ENCODE assay signal across 1 fruit fly cellular context in genomic region chrX:20251069-20251468, dm6.
TF ChIP-seq lines count a peak whose summit lies in the region.

Gene CG17068, minus strand, starts transcription at chrX:20251093.
Gene Rab10, plus strand, starts transcription at chrX:20251338.

TF ChIP-seq in whole organism, embryonic, 481 proteins besides CTCF, POLR2A, EP300 and RAD21 (continued from another document):
- TF ChIP-seq Xbp1 (GFP tag; optimal IDR thresholded peaks at IDR 0.05; lab: Kevin White, UChicago): peak; percentile 14
- no peak for TF ChIP-seq MESR4 (GFP tag; optimal IDR thresholded peaks at IDR 0.05; lab: Kevin White, UChicago)
- TF ChIP-seq lab (GFP tag; optimal IDR thresholded peaks at IDR 0.05; lab: Kevin White, UChicago): no peak
- TF ChIP-seq Ets97D (GFP tag; optimal IDR thresholded peaks at IDR 0.05; lab: Kevin White, UChicago): peak; percentile 49
- TF ChIP-seq Atf-2 (GFP tag; optimal IDR thresholded peaks at IDR 0.05; lab: Kevin White, UChicago): no peak
- peak; percentile 31 for TF ChIP-seq CG12391 (tag; optimal IDR thresholded peaks at IDR 0.05; lab: Kevin White, UChicago)
- peak; percentile 81 for TF ChIP-seq CG6791 (GFP tag; IDR thresholded peaks at IDR 0.05; lab: Robert Waterston, UW; ENCODE audit: partially characterized antibody)
- TF ChIP-seq CG12236 (GFP tag; optimal IDR thresholded peaks at IDR 0.05; lab: Kevin White, UChicago): no peak
- no peak for TF ChIP-seq rib (GFP tag; IDR thresholded peaks at IDR 0.05; lab: Robert Waterston, UW)
- TF ChIP-seq CG10209 (GFP tag; optimal IDR thresholded peaks at IDR 0.05; lab: Kevin White, UChicago): no peak
- TF ChIP-seq CG3995 (GFP tag; optimal IDR thresholded peaks at IDR 0.05; lab: Kevin White, UChicago): peak; percentile 98
- peak; percentile 96 for TF ChIP-seq CG34224 (GFP tag; IDR thresholded peaks at IDR 0.05; lab: Robert Waterston, UW; ENCODE audit: partially characterized antibody)
- no peak for TF ChIP-seq Fer2 (tag; optimal IDR thresholded peaks at IDR 0.05; lab: Kevin White, UChicago)
- no peak for TF ChIP-seq Drgx (GFP tag; IDR thresholded peaks at IDR 0.05; lab: Robert Waterston, UW)
- no peak for TF ChIP-seq insv (GFP tag; optimal IDR thresholded peaks at IDR 0.05; lab: Kevin White, UChicago)
- no peak for TF ChIP-seq Dfd (GFP tag; optimal IDR thresholded peaks at IDR 0.05; lab: Kevin White, UChicago)
- no peak for TF ChIP-seq aop (GFP tag; IDR thresholded peaks at IDR 0.05; lab: Robert Waterston, UW)
- peak; percentile 59; the same call in 1 of the 2 replicates for TF ChIP-seq CG31441 (GFP tag; IDR thresholded peaks at IDR 0.05; lab: Robert Waterston, UW)
- TF ChIP-seq E2f2 (GFP tag; IDR thresholded peaks at IDR 0.05; lab: Robert Waterston, UW): peak; percentile 51; the same call in 1 of the 2 replicates
- peak; percentile 32 for TF ChIP-seq gfzf (GFP tag; optimal IDR thresholded peaks at IDR 0.05; lab: Kevin White, UChicago)
- TF ChIP-seq CG18262 (tag; optimal IDR thresholded peaks at IDR 0.05; lab: Kevin White, UChicago): no peak
- peak; percentile 93 for TF ChIP-seq hbn (GFP tag; IDR thresholded peaks at IDR 0.05; lab: Robert Waterston, UW; ENCODE audit: partially characterized antibody)
- TF ChIP-seq CG6254 (GFP tag; optimal IDR thresholded peaks at IDR 0.05; lab: Kevin White, UChicago): no peak
- peak; percentile 60 for TF ChIP-seq CG1603 (tag; optimal IDR thresholded peaks at IDR 0.05; lab: Kevin White, UChicago)
- TF ChIP-seq MTF-1 (GFP tag; optimal IDR thresholded peaks at IDR 0.05; lab: Kevin White, UChicago; ENCODE audit: borderline replicate concordance): no peak
- no peak for TF ChIP-seq ken (GFP tag; IDR thresholded peaks at IDR 0.05; lab: Robert Waterston, UW)
- no peak for TF ChIP-seq CG9437 (GFP tag; optimal IDR thresholded peaks at IDR 0.05; lab: Kevin White, UChicago)
- TF ChIP-seq vnd (GFP tag; IDR thresholded peaks at IDR 0.05; lab: Robert Waterston, UW; ENCODE audit: partially characterized antibody): peak; percentile 91
- peak; percentile 8 for TF ChIP-seq Hsf (GFP tag; optimal IDR thresholded peaks at IDR 0.05; lab: Kevin White, UChicago)
- no peak for TF ChIP-seq Stat92E (GFP tag; optimal IDR thresholded peaks at IDR 0.05; lab: Kevin White, UChicago)
- no peak for TF ChIP-seq Sox100B (GFP tag; optimal IDR thresholded peaks at IDR 0.05; lab: Kevin White, UChicago)
- TF ChIP-seq CG33213 (GFP tag; optimal IDR thresholded peaks at IDR 0.05; lab: Kevin White, UChicago): peak; percentile 31
- no peak for TF ChIP-seq maf-S (GFP tag; optimal IDR thresholded peaks at IDR 0.05; lab: Kevin White, UChicago)
- no peak for TF ChIP-seq CG4854 (GFP tag; optimal IDR thresholded peaks at IDR 0.05; lab: Kevin White, UChicago)
- peak in 1 of 2 experiments; percentile 8 for TF ChIP-seq tll (GFP tag; optimal IDR thresholded peaks at IDR 0.05; lab: Kevin White, UChicago)
- no peak for TF ChIP-seq GATAe (GFP tag; conservative IDR thresholded peaks at IDR 0.05; lab: Robert Waterston, UW)
- no peak for TF ChIP-seq tap (tag; optimal IDR thresholded peaks at IDR 0.05; lab: Kevin White, UChicago)
- TF ChIP-seq CG2116 (GFP tag; optimal IDR thresholded peaks at IDR 0.05; lab: Kevin White, UChicago): peak; percentile 81
- peak; percentile 76 for TF ChIP-seq trem (tag; optimal IDR thresholded peaks at IDR 0.05; lab: Kevin White, UChicago)
- TF ChIP-seq CG2712 (tag; optimal IDR thresholded peaks at IDR 0.05; lab: Kevin White, UChicago): peak; percentile 31
- no peak for TF ChIP-seq dmrt11E (tag; optimal IDR thresholded peaks at IDR 0.05; lab: Kevin White, UChicago)
- TF ChIP-seq CG8290 (GFP tag; optimal IDR thresholded peaks at IDR 0.05; lab: Kevin White, UChicago): peak; percentile 44
- TF ChIP-seq CG8290 (tag; optimal IDR thresholded peaks at IDR 0.05; lab: Kevin White, UChicago): peak in 1 of 2 experiments; percentile 12
- TF ChIP-seq ind (GFP tag; optimal IDR thresholded peaks at IDR 0.05; lab: Kevin White, UChicago): no peak
- TF ChIP-seq nerfin-2 (GFP tag; IDR thresholded peaks at IDR 0.05; lab: Robert Waterston, UW; ENCODE audit: partially characterized antibody): peak; percentile 88
- TF ChIP-seq sna (GFP tag; IDR thresholded peaks at IDR 0.05; lab: Robert Waterston, UW; ENCODE audit: partially characterized antibody): peak; percentile 88
- TF ChIP-seq knrl (GFP tag; IDR thresholded peaks at IDR 0.05; lab: Robert Waterston, UW; ENCODE audit: partially characterized antibody): peak; percentile 94
- TF ChIP-seq CG13624 (GFP tag; optimal IDR thresholded peaks at IDR 0.05; lab: Kevin White, UChicago): peak; percentile 51
- TF ChIP-seq tx (GFP tag; optimal IDR thresholded peaks at IDR 0.05; lab: Kevin White, UChicago): no peak
- TF ChIP-seq klu (GFP tag; IDR thresholded peaks at IDR 0.05; lab: Robert Waterston, UW): no peak
- TF ChIP-seq YL-1 (GFP tag; optimal IDR thresholded peaks at IDR 0.05; lab: Kevin White, UChicago): peak; percentile 24
- peak; percentile 7 for TF ChIP-seq CG13775 (GFP tag; optimal IDR thresholded peaks at IDR 0.05; lab: Kevin White, UChicago)
- peak; percentile 96 for TF ChIP-seq CG16813 (GFP tag; IDR thresholded peaks at IDR 0.05; lab: Robert Waterston, UW; ENCODE audit: partially characterized antibody)
- TF ChIP-seq CG4424 (GFP tag; optimal IDR thresholded peaks at IDR 0.05; lab: Kevin White, UChicago): peak; percentile 12
- TF ChIP-seq C15 (GFP tag; IDR thresholded peaks at IDR 0.05; lab: Robert Waterston, UW): no peak
- no peak for TF ChIP-seq her (GFP tag; optimal IDR thresholded peaks at IDR 0.05; lab: Kevin White, UChicago)
- no peak for TF ChIP-seq CG12769 (tag; optimal IDR thresholded peaks at IDR 0.05; lab: Kevin White, UChicago)
- TF ChIP-seq CG6683 (GFP tag; optimal IDR thresholded peaks at IDR 0.05; lab: Kevin White, UChicago): no peak
- no peak for TF ChIP-seq Taf1 (GFP tag; IDR thresholded peaks at IDR 0.05; lab: Robert Waterston, UW)
- TF ChIP-seq CG15073 (GFP tag; optimal IDR thresholded peaks at IDR 0.05; lab: Kevin White, UChicago): no peak
- peak; percentile 19 for TF ChIP-seq HmgZ (tag; optimal IDR thresholded peaks at IDR 0.05; lab: Kevin White, UChicago)
- peak; percentile 93 for TF ChIP-seq CG2129 (GFP tag; IDR thresholded peaks at IDR 0.05; lab: Robert Waterston, UW; ENCODE audit: partially characterized antibody)
- peak; percentile 13 for TF ChIP-seq CG17829 (tag; optimal IDR thresholded peaks at IDR 0.05; lab: Kevin White, UChicago)
- TF ChIP-seq hkb (optimal IDR thresholded peaks at IDR 0.05; lab: Kevin White, UChicago): no peak
- TF ChIP-seq hkb (GFP tag; IDR thresholded peaks at IDR 0.05; lab: Robert Waterston, UW): no peak
- TF ChIP-seq CG14860 (GFP tag; IDR thresholded peaks at IDR 0.05; lab: Robert Waterston, UW; ENCODE audit: partially characterized antibody): peak; percentile 89
- peak; percentile 84 for TF ChIP-seq tna (GFP tag; IDR thresholded peaks at IDR 0.05; lab: Robert Waterston, UW; ENCODE audit: partially characterized antibody)
- peak; percentile 50 for TF ChIP-seq nmo (GFP tag; optimal IDR thresholded peaks at IDR 0.05; lab: Kevin White, UChicago)
- peak; percentile 85 for TF ChIP-seq CG7963 (GFP tag; IDR thresholded peaks at IDR 0.05; lab: Robert Waterston, UW; ENCODE audit: partially characterized antibody)
- peak; percentile 63 for TF ChIP-seq MBD-R2 (GFP tag; IDR thresholded peaks at IDR 0.05; lab: Robert Waterston, UW)
- TF ChIP-seq grau (tag; optimal IDR thresholded peaks at IDR 0.05; lab: Kevin White, UChicago): peak; percentile 12
- TF ChIP-seq pho (GFP tag; optimal IDR thresholded peaks at IDR 0.05; lab: Kevin White, UChicago): peak; percentile 22
- TF ChIP-seq Bgb (GFP tag; IDR thresholded peaks at IDR 0.05; lab: Robert Waterston, UW; ENCODE audit: partially characterized antibody): peak; percentile 88
- no peak for TF ChIP-seq crol (GFP tag; IDR thresholded peaks at IDR 0.05; lab: Robert Waterston, UW)
- TF ChIP-seq Myb (GFP tag; optimal IDR thresholded peaks at IDR 0.05; lab: Kevin White, UChicago): peak; percentile 22
- TF ChIP-seq Hr51 (GFP tag; optimal IDR thresholded peaks at IDR 0.05; lab: Kevin White, UChicago): no peak
- no peak; the same call in 1 of the 2 replicates for TF ChIP-seq slbo (GFP tag; IDR thresholded peaks at IDR 0.05; lab: Robert Waterston, UW)
- TF ChIP-seq ap (GFP tag; IDR thresholded peaks at IDR 0.05; lab: Robert Waterston, UW): no peak
- no peak for TF ChIP-seq CG1832 (GFP tag; optimal IDR thresholded peaks at IDR 0.05; lab: Kevin White, UChicago)
